Fruit fly (Drosophila melanogaster) whole organism, prepupa: Measurements from ENCODE around the gene Task7.

Experiments used
- CG15336 ChIP-seq: fragments of 200-800 bp; sonication (Bioruptor generic); IDR thresholded peaks from 2 replicates; pipeline ENCODE4 v1.3.6; 2022; ENCODE audit warnings: missing biosample characterization, missing genetic modification characterization
- CG16779 ChIP-seq: fragments of 200-800 bp; sonication (Bioruptor generic); optimal IDR thresholded peaks from 3 replicates; lab custom pipeline; 2017; ENCODE audit warnings: missing biosample characterization, mild to moderate bottlenecking, missing genetic modification characterization
- CG3032 ChIP-seq: fragments of 200-800 bp; optimal IDR thresholded peaks from 2 replicates; lab custom pipeline; 2019; ENCODE audit warnings: missing biosample characterization, mild to moderate bottlenecking, missing genetic modification characterization, moderate library complexity
- CG31627 ChIP-seq: fragments of 200-800 bp; sonication (Bioruptor generic); optimal IDR thresholded peaks from 3 replicates; lab custom pipeline; 2016; ENCODE audit warnings: missing biosample characterization, missing genetic modification characterization
- CG6276 ChIP-seq: fragments of 200-800 bp; sonication (Bioruptor generic); optimal IDR thresholded peaks from 2 replicates; lab custom pipeline; 2017; ENCODE audit warnings: missing biosample characterization, mild to moderate bottlenecking, missing genetic modification characterization
- CG6854 ChIP-seq: fragments of 200-800 bp; sonication (Bioruptor generic); optimal IDR thresholded peaks from 2 replicates; lab custom pipeline; 2017; ENCODE audit warnings: missing biosample characterization, mild to moderate bottlenecking, missing genetic modification characterization
- CG9139 ChIP-seq: fragments of 200-800 bp; sonication (Bioruptor generic); optimal IDR thresholded peaks from 3 replicates; lab custom pipeline; 2017; ENCODE audit warnings: missing biosample characterization, mild to moderate bottlenecking, missing genetic modification characterization
- Ets21C ChIP-seq: fragments of 200-800 bp; sonication (Bioruptor generic); optimal IDR thresholded peaks from 3 replicates; lab custom pipeline; 2016; ENCODE audit warnings: missing biosample characterization, missing genetic modification characterization
- Gug ChIP-seq: fragments of 200-800 bp; sonication (Bioruptor generic); IDR thresholded peaks from 2 replicates; pipeline ENCODE4 v1.3.6; 2022; ENCODE audit warnings: missing biosample characterization, missing genetic modification characterization
- Lpt ChIP-seq: fragments of 200-800 bp; sonication (Bioruptor generic); optimal IDR thresholded peaks from 3 replicates; lab custom pipeline; 2016; ENCODE audit warnings: missing biosample characterization, missing genetic modification characterization
- cyc ChIP-seq: fragments of 200-800 bp; sonication (Bioruptor generic); optimal IDR thresholded peaks from 3 replicates; lab custom pipeline; 2016; ENCODE audit warnings: missing biosample characterization, missing genetic modification characterization
- esn ChIP-seq: fragments of 200-800 bp; sonication (Bioruptor generic); optimal IDR thresholded peaks from 2 replicates; lab custom pipeline; 2016; ENCODE audit warnings: missing biosample characterization, mild to moderate bottlenecking, missing genetic modification characterization, moderate library complexity
- fd85E ChIP-seq: fragments of 200-800 bp; sonication (Bioruptor generic); optimal IDR thresholded peaks from 3 replicates; lab custom pipeline; 2016; ENCODE audit warnings: missing biosample characterization, missing genetic modification characterization
- net ChIP-seq: fragments of 200-800 bp; sonication (Bioruptor generic); optimal IDR thresholded peaks from 3 replicates; lab custom pipeline; 2016; ENCODE audit warnings: missing biosample characterization, missing genetic modification characterization

dm6 chr3R:9385987-9386386 lies 26.1 kb downstream of the Task7 start:
- TF ChIP-seq CG6276 (no peak), CG15336 (GFP tag; lab: Robert Waterston, UW) (peak; percentile 55), Gug (GFP tag; lab: Robert Waterston, UW) (0 out of 2 replicates have a peak, but pooled peaks have one; percentile 30), CG3032 (tag; lab: Kevin White, UChicago) (no peak), net (GFP tag; lab: Kevin White, UChicago) (no peak), Ets21C (GFP tag; lab: Kevin White, UChicago) (no peak), Lpt (no peak), CG31627 (no peak), CG6854 (GFP tag; lab: Kevin White, UChicago) (no peak), fd85E (GFP tag; lab: Kevin White, UChicago) (no peak), CG9139 (GFP tag; lab: Kevin White, UChicago) (no peak), cyc (no peak), CG16779 (tag; lab: Kevin White, UChicago) (no peak), esn (GFP tag; lab: Kevin White, UChicago) (no peak)
